Worm (Caenorhabditis elegans) whole organism, L4/young adult: ENCODE measurements around the gene F47G9.6.

Experiments used
- W03F9.2 ChIP-seq: fragments of 150-350 bp; optimal IDR thresholded peaks from 2 replicates; lab custom pipeline; 2014; ENCODE audit warnings: missing biosample characterization, missing genetic modification characterization
- dao-5 ChIP-seq: sonication (generic microtip); optimal IDR thresholded peaks from 2 replicates; lab custom pipeline; 2016; ENCODE audit warnings: missing genotype, missing genetic modification characterization, moderate library complexity, missing compliant biosample characterization
- him-1 ChIP-seq: sonication (generic microtip); optimal IDR thresholded peaks from 2 replicates; lab custom pipeline; 2016; ENCODE audit warnings: missing genotype, missing genetic modification reagents, missing genetic modification characterization, missing compliant biosample characterization

- no peak for TF ChIP-seq him-1
- TF ChIP-seq W03F9.2 (tag; lab: Kevin White, UChicago), result no peak
- TF ChIP-seq dao-5 (tag; lab: Kevin White, UChicago), result no peak
Measured at ce11 chrV:11316801-11317200, 12.4 kb upstream of the F47G9.6 start, which contains the start of gene cutl-18.
